Worm (Caenorhabditis elegans) whole organism, L2 larva: ENCODE measurements around the gene Y38E10A.24.

Source experiments
- F13H6.1 ChIP-seq: sonication (generic microtip); optimal IDR thresholded peaks from 2 replicates; lab custom pipeline; 2016; ENCODE audit warnings: missing genetic modification characterization, missing compliant biosample characterization
- ama-1 ChIP-seq: fragments of 150-350 bp; optimal IDR thresholded peaks from 2 replicates; lab custom pipeline; 2018; ENCODE audit warnings: inconsistent platforms
- lin-11 ChIP-seq: fragments of 150-350 bp; sonication (generic microtip); optimal IDR thresholded peaks from 2 replicates; lab custom pipeline; 2014; ENCODE audit warnings: missing biosample characterization, missing genetic modification characterization, inconsistent platforms, mixed read lengths
- mbf-1 ChIP-seq: sonication (generic microtip); optimal IDR thresholded peaks from 2 replicates; lab custom pipeline; 2017; ENCODE audit warnings: missing biosample characterization, missing genetic modification characterization
- nhr-21 ChIP-seq: fragments of 150-350 bp; optimal IDR thresholded peaks from 2 replicates; lab custom pipeline; 2014; ENCODE audit warnings: missing biosample characterization, missing genetic modification characterization
- nhr-25 ChIP-seq: fragments of 150-350 bp; sonication (generic microtip); optimal IDR thresholded peaks from 3 replicates; lab custom pipeline; 2014; ENCODE audit warnings: missing biosample characterization, missing genetic modification characterization
- skn-1 ChIP-seq: sonication (generic microtip); optimal IDR thresholded peaks from 2 replicates; lab custom pipeline; 2017; ENCODE audit warnings: missing biosample characterization, missing genetic modification characterization
- zag-1 ChIP-seq: fragments of 150-350 bp; optimal IDR thresholded peaks from 2 replicates; lab custom pipeline; 2014; ENCODE audit warnings: missing biosample characterization, missing genetic modification characterization
- ztf-11 ChIP-seq: sonication (generic microtip); optimal IDR thresholded peaks from 2 replicates; lab custom pipeline; 2017; ENCODE audit warnings: missing biosample characterization, missing genetic modification characterization

DNA sequence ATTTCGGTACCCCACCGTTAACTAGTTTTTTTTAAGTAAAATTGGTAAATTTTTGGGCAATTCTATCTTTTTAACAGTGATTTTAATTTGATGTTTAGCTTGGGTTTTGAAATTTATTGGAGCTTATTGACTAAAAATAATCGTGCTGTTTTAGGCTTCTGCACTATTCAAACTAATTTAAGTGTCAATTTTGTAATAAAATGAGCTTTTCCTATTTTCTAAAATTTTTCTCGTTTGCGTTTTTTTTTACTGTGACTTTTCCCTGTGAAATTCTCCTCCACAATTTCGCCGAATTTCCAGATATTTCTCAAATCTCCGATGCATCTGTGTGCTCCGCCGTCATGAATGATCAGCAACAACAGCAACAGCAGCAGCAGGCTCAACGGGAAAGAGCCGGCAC lies 15.3 kb downstream of the Y38E10A.24 start, which contains the start of gene tbc-17:
- TF ChIP-seq nhr-25 (tag; lab: Kevin White, UChicago) (no peak), lin-11 (tag; lab: Kevin White, UChicago) (no peak), mbf-1 (tag; lab: Kevin White, UChicago) (no peak), ama-1 (lab: Kevin White, UChicago) (no peak), skn-1 (tag; lab: Kevin White, UChicago) (no peak), nhr-21 (tag; lab: Kevin White, UChicago) (no peak), ztf-11 (tag; lab: Kevin White, UChicago) (no peak), F13H6.1 (tag; lab: Kevin White, UChicago) (no peak), zag-1 (tag; lab: Kevin White, UChicago) (no peak)
